Fruit fly (Drosophila melanogaster): ENCODE measurements around the gene Yp3.

Gene Yp3

dm6 chrX:13758989-13759549, at the start of gene Yp3:
TSS of gene Yp3 (plus strand) at chrX:13759546.
- TF ChIP-seq brk (GFP tag; optimal IDR thresholded peaks at IDR 0.05): no peak

- TF ChIP-seq dl (GFP tag; optimal IDR thresholded peaks at IDR 0.05; ENCODE audit: insufficient read depth in 1 of 2, partially characterized antibody in 2 of 2): no peak
- TF ChIP-seq HLH106 (tag; optimal IDR thresholded peaks at IDR 0.05): no peak
- TF ChIP-seq GATAd (GFP tag; optimal IDR thresholded peaks at IDR 0.05): no peak
- TF ChIP-seq Dfd (GFP tag; optimal IDR thresholded peaks at IDR 0.05): no peak
- no peak for TF ChIP-seq Mio (GFP tag; optimal IDR thresholded peaks at IDR 0.05)
- no peak for TF ChIP-seq brk (GFP tag; optimal IDR thresholded peaks at IDR 0.05)
- TF ChIP-seq usp (GFP tag; optimal IDR thresholded peaks at IDR 0.05): no peak
- TF ChIP-seq rgr (GFP tag; optimal IDR thresholded peaks at IDR 0.05): no peak
- no peak for TF ChIP-seq ey (GFP tag; optimal IDR thresholded peaks at IDR 0.05)
- no peak for TF ChIP-seq Vsx2 (GFP tag; optimal IDR thresholded peaks at IDR 0.05; ENCODE audit: partially characterized antibody)
Observed at dm6 chrX:13717982-13718402, 41.4 kb upstream of the Yp3 start, which contains the start of gene Nadsyn. TSS of gene Nadsyn (minus strand) at chrX:13718285.

dm6 chrX:13721934-13722333, 37.4 kb upstream of the Yp3 start, which contains the start of the genes Mrgn1 and mus101:
TSS of gene Mrgn1 (minus strand) at chrX:13721977.
TSS of gene mus101 (plus strand) at chrX:13722246.
- TF ChIP-seq Myc (optimal IDR thresholded peaks at IDR 0.05): peak; percentile 36
- no peak for TF ChIP-seq h (GFP tag; optimal IDR thresholded peaks at IDR 0.05)
- peak; percentile 72 for TF ChIP-seq psq (GFP tag; optimal IDR thresholded peaks at IDR 0.05)

- TF ChIP-seq lola (GFP tag; optimal IDR thresholded peaks at IDR 0.05) (no peak), Dif (GFP tag; optimal IDR thresholded peaks at IDR 0.05; ENCODE audit: partially characterized antibody) (no peak), dmrt93B (GFP tag; optimal IDR thresholded peaks at IDR 0.05) (no peak), Hr83 (GFP tag; optimal IDR thresholded peaks at IDR 0.05; ENCODE audit: poor library complexity, severe bottlenecking) (no peak), OdsH (GFP tag; optimal IDR thresholded peaks at IDR 0.05) (peak; percentile 46), Hr78 (GFP tag; optimal IDR thresholded peaks at IDR 0.05) (no peak), Abd-B (GFP tag; optimal IDR thresholded peaks at IDR 0.05) (no peak), brk (GFP tag; optimal IDR thresholded peaks at IDR 0.05) (no peak), h (GFP tag; optimal IDR thresholded peaks at IDR 0.05) (no peak), jim (GFP tag; optimal IDR thresholded peaks at IDR 0.05) (no peak), tai (GFP tag; optimal IDR thresholded peaks at IDR 0.05) (no peak), rgr (GFP tag; optimal IDR thresholded peaks at IDR 0.05) (no peak), woc (GFP tag; optimal IDR thresholded peaks at IDR 0.05) (peak; percentile 10), sv (GFP tag; optimal IDR thresholded peaks at IDR 0.05) (no peak), Vsx2 (GFP tag; optimal IDR thresholded peaks at IDR 0.05; ENCODE audit: partially characterized antibody) (no peak), foxo (GFP tag; optimal IDR thresholded peaks at IDR 0.05) (no peak), dl (GFP tag; optimal IDR thresholded peaks at IDR 0.05; ENCODE audit: insufficient read depth in 1 of 2, partially characterized antibody in 2 of 2) (no peak), usp (GFP tag; optimal IDR thresholded peaks at IDR 0.05) (no peak), CG9705 (GFP tag; optimal IDR thresholded peaks at IDR 0.05) (no peak), Myc (optimal IDR thresholded peaks at IDR 0.05) (no peak), Dfd (GFP tag; optimal IDR thresholded peaks at IDR 0.05) (no peak), HLH106 (tag; optimal IDR thresholded peaks at IDR 0.05) (no peak), psq (GFP tag; optimal IDR thresholded peaks at IDR 0.05) (peak; percentile 10), dsf (GFP tag; optimal IDR thresholded peaks at IDR 0.05; ENCODE audit: borderline replicate concordance) (no peak)
Observed at dm6 chrX:13734866-13735265, 24.5 kb upstream of the Yp3 start.

dm6 chrX:13735322-13736173, 23.8 kb upstream of the Yp3 start:
- no peak for TF ChIP-seq CG9705 (GFP tag; optimal IDR thresholded peaks at IDR 0.05)
- TF ChIP-seq h (GFP tag; optimal IDR thresholded peaks at IDR 0.05): no peak
- TF ChIP-seq sage (GFP tag; optimal IDR thresholded peaks at IDR 0.05): no peak

dm6 chrX:13736174-13736482, 23.2 kb upstream of the Yp3 start, which contains the start of gene g:
TSS of gene g (minus strand) at chrX:13736278.
- TF ChIP-seq brk (GFP tag; optimal IDR thresholded peaks at IDR 0.05): no peak
- peak; percentile 13 for TF ChIP-seq Hnf4 (GFP tag; optimal IDR thresholded peaks at IDR 0.05)
- no peak for TF ChIP-seq usp (GFP tag; optimal IDR thresholded peaks at IDR 0.05)
- no peak for TF ChIP-seq woc (GFP tag; optimal IDR thresholded peaks at IDR 0.05)
- no peak for TF ChIP-seq Rel (GFP tag; optimal IDR thresholded peaks at IDR 0.05)
- TF ChIP-seq Rel (tag; optimal IDR thresholded peaks at IDR 0.05): no peak
- peak; percentile 59 for TF ChIP-seq Myc (optimal IDR thresholded peaks at IDR 0.05)
- no peak for TF ChIP-seq Hr83 (GFP tag; optimal IDR thresholded peaks at IDR 0.05; ENCODE audit: poor library complexity, severe bottlenecking)
- TF ChIP-seq HLH106 (tag; optimal IDR thresholded peaks at IDR 0.05): no peak
- TF ChIP-seq CG32264 (GFP tag; optimal IDR thresholded peaks at IDR 0.05): no peak
- TF ChIP-seq foxo (GFP tag; optimal IDR thresholded peaks at IDR 0.05): no peak
- TF ChIP-seq psq (GFP tag; optimal IDR thresholded peaks at IDR 0.05): no peak
- TF ChIP-seq br (GFP tag; optimal IDR thresholded peaks at IDR 0.05): no peak
- TF ChIP-seq fru (GFP tag; optimal IDR thresholded peaks at IDR 0.05): no peak
- peak; percentile 6 for TF ChIP-seq Jra (GFP tag; optimal IDR thresholded peaks at IDR 0.05)
- TF ChIP-seq Mio (GFP tag; optimal IDR thresholded peaks at IDR 0.05): no peak
- no peak for TF ChIP-seq dsf (GFP tag; optimal IDR thresholded peaks at IDR 0.05; ENCODE audit: borderline replicate concordance)
- no peak for TF ChIP-seq CG9705 (GFP tag; optimal IDR thresholded peaks at IDR 0.05)
- no peak for TF ChIP-seq Sp1 (GFP tag; optimal IDR thresholded peaks at IDR 0.05)
- peak; percentile 3 for TF ChIP-seq jim (GFP tag; optimal IDR thresholded peaks at IDR 0.05)

Data from whole organism, wandering third instar larva.